Worm (Caenorhabditis elegans) whole organism, young adult: ENCODE results near the gene fbxb-13.

Experiments used
- F55B11.4 ChIP-seq: sonication (generic microtip); optimal IDR thresholded peaks from 2 replicates; lab custom pipeline; 2016; ENCODE audit warnings: missing compliant biosample characterization, missing genetic modification characterization, borderline replicate concordance; ENCODE audit not compliant: insufficient read depth
- ccch-3 ChIP-seq: fragments of 200-800 bp; sonication (Bioruptor generic); optimal IDR thresholded peaks from 2 replicates; lab custom pipeline; 2018; ENCODE audit warnings: mild to moderate bottlenecking, missing genetic modification characterization, missing compliant biosample characterization
- ceh-58 ChIP-seq: fragments of 200-800 bp; sonication (Bioruptor generic); IDR thresholded peaks from 2 replicates; pipeline ENCODE4 v1.3.6; 2022; ENCODE audit warnings: missing genetic modification characterization, missing compliant biosample characterization
- ceh-79 ChIP-seq: sonication (generic microtip); optimal IDR thresholded peaks from 2 replicates; lab custom pipeline; 2017; ENCODE audit warnings: mild to moderate bottlenecking, missing genetic modification characterization, missing compliant biosample characterization
- efl-1 ChIP-seq: fragments of 150-350 bp; optimal IDR thresholded peaks from 2 replicates; lab custom pipeline; 2014; ENCODE audit warnings: missing biosample characterization, missing genetic modification reagents, missing genetic modification characterization
- hmg-1.2 ChIP-seq: fragments of 200-800 bp; sonication (Bioruptor generic); IDR thresholded peaks from 2 replicates; pipeline ENCODE4 v1.3.6; 2022; ENCODE audit warnings: missing genetic modification reagents, missing genetic modification characterization, missing compliant biosample characterization

DNA sequence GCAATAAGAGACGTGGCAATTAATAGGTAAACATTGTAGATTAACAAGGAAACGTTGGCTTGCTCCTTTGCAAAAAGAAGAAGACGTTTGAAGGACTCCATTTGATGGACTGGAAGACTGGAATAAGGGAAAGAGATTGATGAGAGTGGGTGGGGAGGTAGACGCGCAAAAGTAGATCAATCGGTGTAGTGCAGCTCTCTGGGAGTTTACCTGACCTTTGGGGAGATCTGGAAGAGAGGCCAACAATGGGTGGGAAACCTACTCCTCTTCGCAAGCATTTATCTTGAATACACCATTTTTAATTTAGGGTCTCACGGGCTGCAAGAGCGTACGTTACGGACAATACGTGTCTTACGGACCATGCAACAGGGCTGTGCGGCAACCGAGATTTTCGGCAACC lies 18.3 kb downstream of the fbxb-13 start, which contains the start of gene C08F1.12:
- TF ChIP-seq ccch-3 (no peak), ceh-79 (tag; lab: Kevin White, UChicago) (no peak), F55B11.4 (tag; lab: Kevin White, UChicago) (no peak), ceh-58 (GFP tag; lab: Robert Waterston, UW) (no peak), hmg-1.2 (no peak), efl-1 (GFP tag; lab: Kevin White, UChicago) (no peak)
